Worm (Caenorhabditis elegans) whole organism, young adult: ENCODE results near the gene ZK262.4.

Source experiments
- B0019.2 ChIP-seq: fragments of 200-800 bp; sonication (Bioruptor generic); conservative IDR thresholded peaks from 2 replicates; pipeline ENCODE4 v1.3.6; 2022; ENCODE audit warnings: missing genetic modification reagents, missing genetic modification characterization, missing compliant biosample characterization
- F52B5.7 ChIP-seq: sonication (generic microtip); optimal IDR thresholded peaks from 2 replicates; lab custom pipeline; 2016; ENCODE audit warnings: mild to moderate bottlenecking, missing genetic modification characterization, missing compliant biosample characterization
- F55B11.4 ChIP-seq: sonication (generic microtip); optimal IDR thresholded peaks from 2 replicates; lab custom pipeline; 2016; ENCODE audit warnings: missing compliant biosample characterization, missing genetic modification characterization, borderline replicate concordance; ENCODE audit not compliant: insufficient read depth
- K11D2.4 ChIP-seq: fragments of 200-800 bp; sonication (Bioruptor generic); IDR thresholded peaks from 2 replicates; pipeline ENCODE4 v1.3.6; 2022; ENCODE audit warnings: missing genetic modification reagents, missing genetic modification characterization, missing compliant biosample characterization
- K12H6.12 ChIP-seq: fragments of 200-800 bp; sonication (Bioruptor generic); optimal IDR thresholded peaks from 2 replicates; lab custom pipeline; 2018; ENCODE audit warnings: mild to moderate bottlenecking, missing genetic modification characterization, missing compliant biosample characterization
- T26A5.8 ChIP-seq: sonication (generic microtip); optimal IDR thresholded peaks from 2 replicates; lab custom pipeline; 2016; ENCODE audit warnings: missing genetic modification characterization, missing compliant biosample characterization
- Y53G8AR.9 ChIP-seq: fragments of 200-800 bp; sonication (Bioruptor generic); conservative IDR thresholded peaks from 2 replicates; pipeline ENCODE4 v1.3.6; 2022; ENCODE audit warnings: missing genetic modification reagents, missing genetic modification characterization, missing compliant biosample characterization
- Y56A3A.18 ChIP-seq: fragments of 200-800 bp; sonication (Bioruptor generic); IDR thresholded peaks from 2 replicates; pipeline ENCODE4 v1.3.6; 2022; ENCODE audit warnings: missing genetic modification reagents, missing genetic modification characterization, missing compliant biosample characterization
- Y67H2A.10 ChIP-seq: fragments of 200-800 bp; sonication (Bioruptor generic); conservative IDR thresholded peaks from 2 replicates; pipeline ENCODE4 v1.3.6; 2022; ENCODE audit warnings: missing genetic modification reagents, missing genetic modification characterization, missing compliant biosample characterization
- ZK185.1 ChIP-seq: sonication (generic microtip); optimal IDR thresholded peaks from 2 replicates; lab custom pipeline; 2016; ENCODE audit warnings: mild to moderate bottlenecking, missing genetic modification characterization, missing compliant biosample characterization; ENCODE audit not compliant: poor library complexity, severe bottlenecking
- atf-7 ChIP-seq: sonication (generic microtip); optimal IDR thresholded peaks from 2 replicates; lab custom pipeline; 2017; ENCODE audit warnings: mild to moderate bottlenecking, missing genetic modification characterization, missing compliant biosample characterization
- attf-6 ChIP-seq: fragments of 200-800 bp; sonication (Bioruptor generic); IDR thresholded peaks from 2 replicates; pipeline ENCODE4 v1.3.6; 2022; ENCODE audit warnings: missing genetic modification reagents, missing genetic modification characterization, missing compliant biosample characterization
- cebp-1 ChIP-seq, 2 experiments: fragments of 200-800 bp in 1 of 2; sonication (Bioruptor generic) in 1 of 2; sonication (generic microtip) in 1 of 2; IDR thresholded peaks in 1 of 2; optimal IDR thresholded peaks in 1 of 2; 2 replicates each; pipeline versions ENCODE4 v1.3.6 to Lab custom; 2017 to 2022; ENCODE audit warnings: missing compliant biosample characterization in 2 of 2, missing genetic modification characterization in 2 of 2, mild to moderate bottlenecking in 1 of 2, missing genetic modification reagents in 1 of 2, moderate library complexity in 1 of 2
- ceh-27 ChIP-seq: fragments of 200-800 bp; sonication (Bioruptor generic); optimal IDR thresholded peaks from 2 replicates; lab custom pipeline; 2018; ENCODE audit warnings: mild to moderate bottlenecking, missing genetic modification characterization, moderate library complexity, missing compliant biosample characterization
- dpl-1 ChIP-seq: fragments of 150-350 bp; optimal IDR thresholded peaks from 2 replicates; lab custom pipeline; 2014; ENCODE audit warnings: missing biosample characterization, missing genetic modification reagents, missing genetic modification characterization
- egl-18 ChIP-seq: fragments of 200-800 bp; sonication (Bioruptor generic); IDR thresholded peaks from 2 replicates; pipeline ENCODE4 v1.3.6; 2022; ENCODE audit warnings: missing genetic modification reagents, missing genetic modification characterization, missing compliant biosample characterization
- egl-44 ChIP-seq: fragments of 200-800 bp; sonication (Bioruptor generic); IDR thresholded peaks from 2 replicates; pipeline ENCODE4 v1.3.6; 2022; ENCODE audit warnings: missing genetic modification reagents, missing genetic modification characterization, missing compliant biosample characterization
- ekl-4 ChIP-seq: fragments of 200-800 bp; sonication (Bioruptor generic); IDR thresholded peaks from 2 replicates; pipeline ENCODE4 v1.3.6; 2022; ENCODE audit warnings: missing genetic modification reagents, missing genetic modification characterization, missing compliant biosample characterization
- ets-4 ChIP-seq: fragments of 200-800 bp; sonication (Bioruptor generic); optimal IDR thresholded peaks from 2 replicates; lab custom pipeline; 2018; ENCODE audit warnings: mild to moderate bottlenecking, missing genetic modification characterization, missing compliant biosample characterization
- hmg-20 ChIP-seq: fragments of 200-800 bp; sonication (Bioruptor generic); IDR thresholded peaks from 2 replicates; pipeline ENCODE4 v1.3.6; 2022; ENCODE audit warnings: missing genetic modification reagents, missing genetic modification characterization, missing compliant biosample characterization
- hrde-1 ChIP-seq: sonication (generic microtip); optimal IDR thresholded peaks from 2 replicates; lab custom pipeline; 2016; ENCODE audit warnings: missing genetic modification characterization, mild to moderate bottlenecking, missing compliant biosample characterization, moderate library complexity, missing genotype, missing genetic modification reagents, borderline replicate concordance
- lag-1 ChIP-seq: fragments of 200-800 bp; sonication (Bioruptor generic); IDR thresholded peaks from 2 replicates; pipeline ENCODE4 v1.3.6; 2022; ENCODE audit warnings: missing genetic modification reagents, missing genetic modification characterization, missing compliant biosample characterization
- let-526 ChIP-seq: fragments of 200-800 bp; sonication (Bioruptor generic); IDR thresholded peaks from 2 replicates; pipeline ENCODE4 v1.3.6; 2022; ENCODE audit warnings: missing genetic modification reagents, missing genetic modification characterization, missing compliant biosample characterization
- lir-1 ChIP-seq: fragments of 200-800 bp; sonication (Bioruptor generic); conservative IDR thresholded peaks from 2 replicates; pipeline ENCODE4 v1.3.6; 2022; ENCODE audit warnings: missing genetic modification reagents, missing genetic modification characterization, missing compliant biosample characterization
- lsl-1 ChIP-seq: fragments of 200-800 bp; sonication (Bioruptor generic); optimal IDR thresholded peaks from 2 replicates; lab custom pipeline; 2018; ENCODE audit warnings: mild to moderate bottlenecking, missing genetic modification characterization, moderate library complexity, missing compliant biosample characterization
- mel-28 ChIP-seq: sonication (generic microtip); optimal IDR thresholded peaks from 2 replicates; lab custom pipeline; 2016; ENCODE audit warnings: borderline replicate concordance, mild to moderate bottlenecking, missing genetic modification characterization, missing compliant biosample characterization
- mes-4 ChIP-seq: sonication (generic microtip); optimal IDR thresholded peaks from 2 replicates; lab custom pipeline; 2016; ENCODE audit warnings: missing genotype, missing genetic modification characterization, missing compliant biosample characterization
- mxl-1 ChIP-seq: sonication (generic microtip); optimal IDR thresholded peaks from 2 replicates; lab custom pipeline; 2016; ENCODE audit warnings: missing genetic modification characterization, missing compliant biosample characterization
- nfya-2 ChIP-seq: fragments of 200-800 bp; sonication (Bioruptor generic); IDR thresholded peaks from 2 replicates; pipeline ENCODE4 v1.3.6; 2022; ENCODE audit warnings: missing genetic modification reagents, missing genetic modification characterization, missing compliant biosample characterization
- nhr-27 ChIP-seq: fragments of 200-800 bp; sonication (Bioruptor generic); optimal IDR thresholded peaks from 2 replicates; lab custom pipeline; 2018; ENCODE audit warnings: mild to moderate bottlenecking, missing genetic modification characterization, moderate library complexity, missing compliant biosample characterization
- nhr-90 ChIP-seq: sonication (generic microtip); optimal IDR thresholded peaks from 2 replicates; lab custom pipeline; 2016; ENCODE audit warnings: missing genotype, mild to moderate bottlenecking, missing genetic modification characterization, missing compliant biosample characterization
- snpc-1.3 ChIP-seq: sonication (generic microtip); optimal IDR thresholded peaks from 2 replicates; lab custom pipeline; 2017; ENCODE audit warnings: missing genetic modification characterization, mild to moderate bottlenecking, missing compliant biosample characterization, antibody characterized with exemption, moderate library complexity, missing genotype, missing genetic modification reagents; ENCODE audit not compliant: insufficient read depth
- tbp1 ChIP-seq: fragments of 200-800 bp; sonication (Bioruptor generic); optimal IDR thresholded peaks from 2 replicates; lab custom pipeline; 2018; ENCODE audit warnings: mild to moderate bottlenecking, missing genetic modification characterization, missing compliant biosample characterization
- tbx-9 ChIP-seq: sonication (generic microtip); optimal IDR thresholded peaks from 2 replicates; lab custom pipeline; 2016; ENCODE audit warnings: borderline replicate concordance, missing genetic modification characterization, inconsistent platforms, missing compliant biosample characterization
- unc-62 ChIP-seq: fragments of 150-350 bp; optimal IDR thresholded peaks from 2 replicates; lab custom pipeline; 2014; ENCODE audit warnings: missing biosample characterization, missing genetic modification reagents, missing genetic modification characterization
- zfh-2 ChIP-seq: fragments of 200-800 bp; sonication (Bioruptor generic); conservative IDR thresholded peaks from 2 replicates; pipeline ENCODE4 v1.3.6; 2022; ENCODE audit warnings: missing genetic modification reagents, missing genetic modification characterization, missing compliant biosample characterization
- zim-3 ChIP-seq: sonication (generic microtip); optimal IDR thresholded peaks from 2 replicates; lab custom pipeline; 2017; ENCODE audit warnings: mild to moderate bottlenecking, missing genetic modification characterization, moderate library complexity, missing compliant biosample characterization

The ZK262.4 gene

DNA sequence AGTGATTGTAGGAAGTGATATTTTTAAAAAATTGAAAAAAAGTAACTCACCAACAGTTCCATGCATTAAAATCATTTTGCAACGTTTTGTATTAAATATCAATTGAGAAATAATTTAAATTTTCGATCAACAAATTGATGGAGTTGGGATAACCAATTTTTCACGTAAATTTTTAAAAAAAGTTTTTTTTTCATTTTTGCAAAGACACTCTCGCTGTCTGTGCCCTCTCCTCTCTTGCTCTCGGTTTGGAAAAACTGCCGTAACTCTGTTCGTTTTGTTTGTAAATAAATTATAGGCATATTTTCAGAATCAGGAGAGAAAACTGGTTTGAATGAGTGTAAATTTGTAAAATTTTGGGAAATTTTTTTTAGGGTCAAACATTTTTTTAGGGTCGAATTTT, 26.6 kb downstream of the ZK262.4 start, which contains the start of gene Y51A2B.16:
Y51A2B.16 (minus strand) TSS at position 101 of the 400 bp plus-strand sequence.
- TF ChIP-seq ekl-4 (GFP tag; lab: Robert Waterston, UW) (no peak), K11D2.4 (GFP tag; lab: Robert Waterston, UW) (no peak), hmg-20 (no peak), snpc-1.3 (tag; lab: Kevin White, UChicago) (no peak)

DNA sequence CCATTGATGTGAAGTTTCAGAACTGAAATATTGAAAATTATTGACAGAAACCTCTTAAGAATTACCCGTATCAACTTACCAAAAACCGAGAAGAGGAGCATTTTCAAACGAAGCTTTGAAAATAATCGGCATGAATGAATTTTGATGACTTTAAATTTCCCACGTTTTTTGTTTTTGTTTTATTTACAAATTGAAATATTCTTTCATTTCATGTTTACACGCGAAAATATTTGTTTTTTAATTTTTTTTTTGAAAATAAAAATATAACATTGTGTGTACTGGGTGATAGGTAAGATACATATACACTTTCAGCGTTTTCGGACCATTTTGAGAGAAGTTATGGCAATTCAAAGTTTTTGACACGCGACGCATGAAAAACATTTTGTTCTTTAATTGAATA, 28.7 kb downstream of the ZK262.4 start, which contains the start of gene Y51A2B.9:
Y51A2B.9 (minus strand) TSS at position 101 of the 400 bp plus-strand sequence.
- TF ChIP-seq zfh-2: no peak
- TF ChIP-seq F55B11.4: no peak
- no peak for TF ChIP-seq cebp-1 (GFP tag; IDR thresholded peaks at IDR 0.05; lab: Robert Waterston, UW)
- TF ChIP-seq cebp-1 (tag; optimal IDR thresholded peaks at IDR 0.05; lab: Kevin White, UChicago): no peak
- no peak for TF ChIP-seq lag-1 (GFP tag; lab: Robert Waterston, UW)
- TF ChIP-seq K12H6.12: no peak

DNA sequence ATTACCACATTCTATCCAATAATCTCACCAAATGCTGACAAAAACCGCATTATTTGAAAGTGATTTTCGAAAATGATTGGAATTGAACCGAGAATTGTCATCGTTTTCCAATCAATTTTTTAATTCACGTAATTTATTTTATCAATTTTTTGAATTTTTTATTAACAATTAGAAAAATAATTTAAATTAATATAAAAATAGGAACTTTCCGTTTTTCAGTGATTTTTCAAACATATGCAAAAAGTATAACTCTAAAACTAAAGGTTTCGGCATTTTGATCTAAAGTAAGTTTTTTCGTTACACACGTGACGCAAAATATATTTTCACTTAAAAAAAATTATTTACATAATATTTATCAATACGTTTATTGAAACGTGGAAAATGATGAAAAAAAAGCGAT, 30.2 kb downstream of the ZK262.4 start, which contains the start of gene Y51A2B.6:
Y51A2B.6 (minus strand) TSS at position 101 of the 400 bp plus-strand sequence.
- TF ChIP-seq atf-7 (no peak), tbp1 (GFP tag; lab: Kevin White, UChicago) (no peak), lsl-1 (no peak), mxl-1 (tag; lab: Kevin White, UChicago) (no peak), F52B5.7 (tag; lab: Kevin White, UChicago) (no peak), zim-3 (no peak), lir-1 (no peak), let-526 (GFP tag; lab: Robert Waterston, UW) (no peak), unc-62 (GFP tag; lab: Kevin White, UChicago) (no peak), hrde-1 (tag; lab: Kevin White, UChicago) (no peak), Y56A3A.18 (GFP tag; lab: Robert Waterston, UW) (no peak), T26A5.8 (tag; lab: Kevin White, UChicago) (no peak), nfya-2 (no peak), egl-44 (GFP tag; lab: Robert Waterston, UW) (no peak), B0019.2 (GFP tag; lab: Robert Waterston, UW) (no peak), egl-18 (GFP tag; lab: Robert Waterston, UW) (no peak), ets-4 (GFP tag; lab: Kevin White, UChicago) (no peak)

DNA sequence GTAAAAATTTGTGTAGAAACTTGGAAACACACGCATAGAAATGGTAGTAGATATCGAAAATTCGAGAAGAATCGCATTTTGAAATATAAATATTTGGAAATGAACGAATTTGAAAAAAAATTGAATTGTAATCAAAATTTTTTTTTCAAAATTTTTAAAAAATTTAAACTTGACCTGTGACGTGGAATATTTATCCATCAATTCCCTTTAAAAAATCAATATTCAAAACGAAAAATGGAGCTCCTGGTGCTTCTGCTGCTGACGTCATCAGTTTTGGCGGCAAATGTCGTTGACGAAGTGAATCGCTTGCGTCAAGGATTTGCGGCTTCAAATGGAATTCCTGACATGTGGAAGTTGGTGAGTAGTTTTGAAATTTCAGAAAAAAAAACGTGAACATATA, 35.3 kb downstream of the ZK262.4 start, which contains the start of the genes Y51A2B.4 and Y51A2B.5:
Y51A2B.4 (minus strand) TSS at position 101 of the 400 bp plus-strand sequence.
Y51A2B.5 (plus strand) TSS at position 232 of the 400 bp plus-strand sequence.
- TF ChIP-seq Y56A3A.18 (GFP tag; lab: Robert Waterston, UW): no peak
- TF ChIP-seq mel-28: no peak
- no peak for TF ChIP-seq Y67H2A.10 (GFP tag; lab: Robert Waterston, UW)
- no peak for TF ChIP-seq Y53G8AR.9 (GFP tag; lab: Robert Waterston, UW)
- no peak for TF ChIP-seq tbx-9 (tag; lab: Kevin White, UChicago)
- TF ChIP-seq nhr-27 (tag; lab: Kevin White, UChicago): no peak
- no peak for TF ChIP-seq attf-6 (GFP tag; lab: Robert Waterston, UW)
- TF ChIP-seq nhr-90 (tag; lab: Kevin White, UChicago): no peak
- TF ChIP-seq mes-4 (tag; lab: Kevin White, UChicago): no peak
- TF ChIP-seq ZK185.1 (tag; lab: Kevin White, UChicago): no peak
- no peak for TF ChIP-seq dpl-1 (GFP tag; lab: Kevin White, UChicago)
- no peak for TF ChIP-seq ceh-27 (GFP tag; lab: Kevin White, UChicago)
- TF ChIP-seq, all 124 proteins: peak for 0
